Fruit fly (Drosophila melanogaster): ENCODE data around the gene EloA.
A peak's percentile ranks its signal among the peaks of the same experiment; 100 is the strongest.

Gene EloA

DNA sequence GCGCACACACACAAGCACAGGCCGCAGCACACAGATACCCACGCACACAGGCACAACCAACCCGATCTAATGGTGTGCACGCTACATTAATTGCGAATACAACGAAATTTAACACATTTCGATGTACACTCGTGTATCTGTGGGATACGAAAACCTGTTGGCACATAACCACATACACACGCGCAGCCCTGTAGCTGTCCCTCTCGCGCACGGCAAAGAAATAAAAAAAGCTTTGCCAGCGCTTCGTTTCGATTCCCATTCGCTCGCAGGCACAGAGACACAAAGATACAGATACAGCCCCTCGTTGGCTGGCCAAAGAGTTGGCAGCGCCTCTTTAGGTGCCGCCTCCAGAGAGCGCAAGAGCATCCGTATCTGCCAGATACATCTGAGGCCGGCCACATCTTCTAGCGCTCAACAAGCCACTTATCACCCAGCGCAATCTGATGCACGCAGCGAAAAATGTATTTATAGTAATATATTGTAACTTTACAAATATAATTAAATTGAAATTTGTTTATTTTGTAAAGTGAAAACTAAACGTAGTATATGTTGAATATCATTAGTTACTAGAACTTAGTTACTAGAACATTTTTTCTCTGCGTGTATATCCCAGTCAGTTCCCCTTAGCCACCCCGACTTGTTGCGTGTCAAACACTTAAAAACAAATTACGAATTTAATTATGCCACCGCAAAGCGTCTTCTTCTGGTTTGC, 41.9 kb downstream of the EloA start (continued):
- TF ChIP-seq cg (GFP tag; optimal IDR thresholded peaks at IDR 0.05) (peak; percentile 98), CG17361 (GFP tag; IDR thresholded peaks at IDR 0.05) (peak; percentile 70), CG14667 (GFP tag; IDR thresholded peaks at IDR 0.05) (peak; percentile 61; the same call in 1 of the 2 replicates), pros (GFP tag; optimal IDR thresholded peaks at IDR 0.05) (no peak), TFAM (GFP tag; optimal IDR thresholded peaks at IDR 0.05) (no peak), ham (GFP tag; IDR thresholded peaks at IDR 0.05) (no peak), CG1233 (GFP tag; optimal IDR thresholded peaks at IDR 0.05) (no peak), Elba2 (GFP tag; optimal IDR thresholded peaks at IDR 0.05) (no peak), Chrac-16 (GFP tag; optimal IDR thresholded peaks at IDR 0.05) (peak; percentile 45), knrl (GFP tag; IDR thresholded peaks at IDR 0.05; ENCODE audit: partially characterized antibody) (no peak), CG8089 (GFP tag; optimal IDR thresholded peaks at IDR 0.05) (no peak), Bgb (GFP tag; IDR thresholded peaks at IDR 0.05; ENCODE audit: partially characterized antibody) (no peak), Nf-YB (GFP tag; optimal IDR thresholded peaks at IDR 0.05) (peak; percentile 99), NK7.1 (GFP tag; optimal IDR thresholded peaks at IDR 0.05) (no peak), HLHmδ (GFP tag; optimal IDR thresholded peaks at IDR 0.05) (no peak), Jarid2 (GFP tag; optimal IDR thresholded peaks at IDR 0.05) (peak; percentile 73), CG12219 (GFP tag; optimal IDR thresholded peaks at IDR 0.05) (peak; percentile 40), twi (tag; optimal IDR thresholded peaks at IDR 0.05) (no peak), B-H2 (GFP tag; optimal IDR thresholded peaks at IDR 0.05) (no peak), sr (GFP tag; IDR thresholded peaks at IDR 0.05) (peak; percentile 48; the same call in 2 of the 3 replicates), CG9215 (GFP tag; IDR thresholded peaks at IDR 0.05) (no peak), CG16863 (GFP tag; optimal IDR thresholded peaks at IDR 0.05) (no peak), CG12942 (GFP tag; optimal IDR thresholded peaks at IDR 0.05) (peak; percentile 32), CG3065 (GFP tag; optimal IDR thresholded peaks at IDR 0.05) (no peak), Med (GFP tag) (peak; percentile 35), CG7357 (GFP tag; IDR thresholded peaks at IDR 0.05) (no peak), Optix (GFP tag; IDR thresholded peaks at IDR 0.05) (no peak; the same call in 2 of the 3 replicates), CG8478 (optimal IDR thresholded peaks at IDR 0.05) (peak; percentile 92), grau (tag; optimal IDR thresholded peaks at IDR 0.05) (peak; percentile 51), az2 (GFP tag; optimal IDR thresholded peaks at IDR 0.05) (peak; percentile 59), CG4282 (GFP tag; optimal IDR thresholded peaks at IDR 0.05) (peak; percentile 15), CG4404 (GFP tag; IDR thresholded peaks at IDR 0.05) (peak; percentile 54), Sin3A (optimal IDR thresholded peaks at IDR 0.05) (no peak), salm (tag; optimal IDR thresholded peaks at IDR 0.05) (no peak), Ada2b (GFP tag; IDR thresholded peaks at IDR 0.05) (0 out of 2 replicates have a peak, but pooled peaks have one; percentile 19), NFAT (GFP tag; IDR thresholded peaks at IDR 0.05) (no peak), Spps (tag; optimal IDR thresholded peaks at IDR 0.05) (peak; percentile 33), CG6683 (GFP tag; optimal IDR thresholded peaks at IDR 0.05) (no peak), Dip3 (GFP tag; optimal IDR thresholded peaks at IDR 0.05) (no peak), CG2129 (GFP tag; IDR thresholded peaks at IDR 0.05; ENCODE audit: partially characterized antibody) (no peak), hth (optimal IDR thresholded peaks at IDR 0.05) (no peak), Fer1 (GFP tag; optimal IDR thresholded peaks at IDR 0.05) (no peak), vnd (GFP tag; IDR thresholded peaks at IDR 0.05; ENCODE audit: partially characterized antibody) (no peak), fu2 (GFP tag; optimal IDR thresholded peaks at IDR 0.05) (no peak), Fer3 (tag; optimal IDR thresholded peaks at IDR 0.05) (no peak), pita (GFP tag; optimal IDR thresholded peaks at IDR 0.05) (no peak), CG4424 (GFP tag; optimal IDR thresholded peaks at IDR 0.05) (peak; percentile 38), Hey (tag; optimal IDR thresholded peaks at IDR 0.05) (no peak), C15 (GFP tag; IDR thresholded peaks at IDR 0.05) (no peak), br (optimal IDR thresholded peaks at IDR 0.05) (no peak), ato (GFP tag; IDR thresholded peaks at IDR 0.05; ENCODE audit: partially characterized antibody) (no peak), pho (GFP tag; optimal IDR thresholded peaks at IDR 0.05) (no peak)
